Fruit fly (Drosophila melanogaster) S2 (cell line): ENCODE data around the gene drongo.

ENCODE experiments used
- CG8478 ChIP-seq: fragments of >200 bp; optimal IDR thresholded peaks from 2 replicates; lab custom pipeline; 2018
- CTCF ChIP-seq, 2 experiments: fragments of >200 bp; optimal IDR thresholded peaks; 2 replicates each; lab custom pipeline; 2018

dm6 chr2L:811405-811804, 39.5 kb downstream of the drongo start, which contains the start of gene Dbp21E2:
- no peak for TF ChIP-seq CTCF (optimal IDR thresholded peaks at IDR 0.05; lab: Kevin White, UChicago)
- no peak for TF ChIP-seq CG8478
